Worm (Caenorhabditis elegans) whole organism, L1 larva: ENCODE results near the gene wago-5.

Experiments
- C04F5.9 ChIP-seq: sonication (generic microtip); optimal IDR thresholded peaks from 2 replicates; lab custom pipeline; 2016; ENCODE audit warnings: missing genetic modification characterization, missing compliant biosample characterization
- ceh-82 ChIP-seq, 3 experiments: fragments of 150-350 bp in 1 of 3; sonication (generic microtip) in 2 of 3; optimal IDR thresholded peaks; 2 replicates each; lab custom pipeline; 2014 to 2017; ENCODE audit warnings: missing biosample characterization in 3 of 3, missing genetic modification characterization in 3 of 3
- ces-1 ChIP-seq: fragments of 150-350 bp; optimal IDR thresholded peaks from 2 replicates; lab custom pipeline; 2014; ENCODE audit warnings: missing biosample characterization, missing genetic modification reagents, missing genetic modification characterization
- jun-1 ChIP-seq: fragments of 150-350 bp; optimal IDR thresholded peaks from 2 replicates; lab custom pipeline; 2014; ENCODE audit warnings: missing biosample characterization, missing genetic modification reagents, missing genetic modification characterization
- nhr-47 ChIP-seq: sonication (generic microtip); optimal IDR thresholded peaks from 2 replicates; lab custom pipeline; 2016; ENCODE audit warnings: mild to moderate bottlenecking, missing genetic modification characterization, moderate library complexity, missing compliant biosample characterization
- tbx-2 ChIP-seq: sonication (generic microtip); optimal IDR thresholded peaks from 2 replicates; lab custom pipeline; 2016; ENCODE audit warnings: missing genetic modification characterization, missing compliant biosample characterization
- unc-98 ChIP-seq: fragments of 200-800 bp; sonication (Bioruptor generic); IDR thresholded peaks from 2 replicates; pipeline ENCODE4 v1.3.6; 2022; ENCODE audit warnings: missing genetic modification characterization, missing compliant biosample characterization

DNA sequence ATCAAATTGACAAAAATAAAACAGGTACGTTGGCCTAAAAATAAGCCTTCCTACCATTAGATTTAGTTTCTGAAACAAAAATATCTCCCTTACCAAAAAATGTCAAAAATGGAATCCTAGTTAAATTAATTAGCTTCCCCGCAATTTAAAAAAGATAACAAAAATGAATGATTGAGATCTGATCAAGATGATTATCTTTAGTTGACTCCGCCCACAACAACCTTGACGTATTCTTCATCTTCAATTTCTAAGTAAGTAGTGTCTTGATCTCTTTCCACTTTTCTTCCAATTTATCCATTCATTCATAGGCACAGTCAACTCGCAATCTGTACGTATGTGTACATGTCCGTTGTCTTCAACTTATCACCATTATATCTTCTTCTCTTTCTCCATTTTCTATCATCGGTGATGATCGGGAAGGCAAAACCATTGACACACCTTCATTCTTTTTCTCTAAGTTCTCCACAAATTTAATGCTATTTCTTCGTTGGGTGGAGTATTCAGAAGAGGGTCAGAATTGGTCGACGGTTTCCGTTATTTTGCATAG lies 46.9 kb downstream of the wago-5 start:
- TF ChIP-seq nhr-47 (tag; lab: Kevin White, UChicago) (no peak), tbx-2 (tag; lab: Kevin White, UChicago) (no peak), jun-1 (no peak), unc-98 (GFP tag; lab: Robert Waterston, UW) (no peak), ces-1 (GFP tag; lab: Kevin White, UChicago) (no peak), ceh-82 (tag; optimal IDR thresholded peaks at IDR 0.05; lab: Kevin White, UChicago) (no peak), C04F5.9 (tag; lab: Kevin White, UChicago) (no peak)
